Worm (Caenorhabditis elegans) whole organism, mixed stage, embryonic: ENCODE measurements around the gene C05C10.7.

Experiments
- M03D4.4 ChIP-seq: sonication (generic microtip); optimal IDR thresholded peaks from 2 replicates; lab custom pipeline; 2017; ENCODE audit warnings: mild to moderate bottlenecking, missing genetic modification characterization, missing compliant biosample characterization
- bed-3 ChIP-seq: fragments of 200-800 bp; sonication (Bioruptor generic); optimal IDR thresholded peaks from 3 replicates; lab custom pipeline; 2018; ENCODE audit warnings: mild to moderate bottlenecking, missing genetic modification characterization, moderate library complexity, missing compliant biosample characterization
- blmp-1 ChIP-seq: fragments of 150-350 bp; optimal IDR thresholded peaks from 2 replicates; lab custom pipeline; 2014; ENCODE audit warnings: missing biosample characterization, missing genetic modification characterization
- ceh-43 ChIP-seq: fragments of 200-800 bp; sonication (Bioruptor generic); optimal IDR thresholded peaks from 2 replicates; lab custom pipeline; 2018; ENCODE audit warnings: mild to moderate bottlenecking, missing genetic modification characterization, moderate library complexity, missing compliant biosample characterization
- ceh-83 ChIP-seq: fragments of 200-800 bp; sonication (Bioruptor generic); optimal IDR thresholded peaks from 2 replicates; lab custom pipeline; 2018; ENCODE audit warnings: mild to moderate bottlenecking, missing genetic modification characterization, missing compliant biosample characterization
- ces-1 ChIP-seq: fragments of 150-350 bp; optimal IDR thresholded peaks from 2 replicates; lab custom pipeline; 2014; ENCODE audit warnings: missing biosample characterization, missing genetic modification reagents, missing genetic modification characterization
- cnd-1 ChIP-seq: fragments of 200-800 bp; sonication (Bioruptor generic); optimal IDR thresholded peaks from 2 replicates; lab custom pipeline; 2018; ENCODE audit warnings: mild to moderate bottlenecking, missing genetic modification characterization, missing compliant biosample characterization
- drap-1 ChIP-seq: fragments of 200-800 bp; sonication (Bioruptor generic); optimal IDR thresholded peaks from 3 replicates; lab custom pipeline; 2018; ENCODE audit warnings: mild to moderate bottlenecking, missing genetic modification characterization, missing compliant biosample characterization
- elt-1 ChIP-seq: sonication (generic microtip); optimal IDR thresholded peaks from 2 replicates; lab custom pipeline; 2017; ENCODE audit warnings: missing genetic modification characterization, mild to moderate bottlenecking, missing compliant biosample characterization, antibody characterized with exemption, moderate library complexity, borderline replicate concordance; ENCODE audit not compliant: insufficient read depth
- flh-1 ChIP-seq: fragments of 200-800 bp; sonication (Bioruptor generic); optimal IDR thresholded peaks from 2 replicates; lab custom pipeline; 2018; ENCODE audit warnings: mild to moderate bottlenecking, missing genetic modification characterization, moderate library complexity, missing compliant biosample characterization
- ham-2 ChIP-seq: fragments of 200-800 bp; sonication (Bioruptor generic); optimal IDR thresholded peaks from 2 replicates; lab custom pipeline; 2018; ENCODE audit warnings: mild to moderate bottlenecking, missing genetic modification characterization, missing compliant biosample characterization
- hlh-1 ChIP-seq: fragments of 150-350 bp; optimal IDR thresholded peaks from 2 replicates; lab custom pipeline; 2014; ENCODE audit warnings: missing biosample characterization, missing genetic modification reagents, missing genetic modification characterization
- lin-13 ChIP-seq: fragments of 150-350 bp; optimal IDR thresholded peaks from 2 replicates; lab custom pipeline; 2014; ENCODE audit warnings: missing biosample characterization, missing genetic modification characterization
- lin-32 ChIP-seq: fragments of 200-800 bp; sonication (Bioruptor generic); optimal IDR thresholded peaks from 2 replicates; lab custom pipeline; 2018; ENCODE audit warnings: mild to moderate bottlenecking, missing genetic modification characterization, missing compliant biosample characterization
- mab-5 ChIP-seq: fragments of 150-350 bp; optimal IDR thresholded peaks from 2 replicates; lab custom pipeline; 2014; ENCODE audit warnings: missing biosample characterization, missing genetic modification characterization
- mep-1 ChIP-seq: fragments of 150-350 bp; optimal IDR thresholded peaks from 2 replicates; lab custom pipeline; 2017; ENCODE audit warnings: missing biosample characterization, missing genetic modification reagents, missing genetic modification characterization, inconsistent platforms
- mls-2 ChIP-seq: sonication (generic microtip); optimal IDR thresholded peaks from 2 replicates; lab custom pipeline; 2016; ENCODE audit warnings: mild to moderate bottlenecking, missing genetic modification characterization, moderate library complexity, missing compliant biosample characterization
- nhr-12 ChIP-seq: fragments of 150-350 bp; optimal IDR thresholded peaks from 2 replicates; lab custom pipeline; 2014; ENCODE audit warnings: missing biosample characterization, missing genetic modification characterization
- nhr-2 ChIP-seq: fragments of 150-350 bp; optimal IDR thresholded peaks from 2 replicates; lab custom pipeline; 2014; ENCODE audit warnings: missing biosample characterization, missing genetic modification characterization
- nhr-237 ChIP-seq: fragments of 150-350 bp; optimal IDR thresholded peaks from 2 replicates; lab custom pipeline; 2014; ENCODE audit warnings: missing biosample characterization, missing genetic modification characterization
- nhr-28 ChIP-seq: fragments of 150-350 bp; optimal IDR thresholded peaks from 2 replicates; lab custom pipeline; 2014; ENCODE audit warnings: missing biosample characterization, missing genetic modification characterization
- nhr-76 ChIP-seq: sonication (generic microtip); optimal IDR thresholded peaks from 2 replicates; lab custom pipeline; 2017; ENCODE audit warnings: missing biosample characterization, missing genetic modification characterization
- pha-4 ChIP-seq: fragments of 150-350 bp; optimal IDR thresholded peaks from 2 replicates; lab custom pipeline; 2018; ENCODE audit warnings: missing biosample characterization, missing genetic modification reagents, missing genetic modification characterization
- sem-2 ChIP-seq: fragments of 200-800 bp; sonication (Bioruptor generic); optimal IDR thresholded peaks from 2 replicates; lab custom pipeline; 2018; ENCODE audit warnings: mild to moderate bottlenecking, missing genetic modification characterization, missing compliant biosample characterization
- sptf-1 ChIP-seq: sonication (generic microtip); optimal IDR thresholded peaks from 2 replicates; lab custom pipeline; 2017; ENCODE audit warnings: mild to moderate bottlenecking, missing genetic modification characterization, moderate library complexity, missing compliant biosample characterization
- unc-120 ChIP-seq: sonication (generic microtip); optimal IDR thresholded peaks from 2 replicates; lab custom pipeline; 2017; ENCODE audit warnings: missing genetic modification characterization, missing compliant biosample characterization; ENCODE audit not compliant: poor library complexity, severe bottlenecking
- unc-39 ChIP-seq: fragments of 150-350 bp; optimal IDR thresholded peaks from 2 replicates; lab custom pipeline; 2014; ENCODE audit warnings: missing biosample characterization, missing genetic modification characterization
- unc-62 ChIP-seq: fragments of 150-350 bp; optimal IDR thresholded peaks from 2 replicates; lab custom pipeline; 2014; ENCODE audit warnings: missing biosample characterization, missing genetic modification reagents, missing genetic modification characterization
- zip-8 ChIP-seq: fragments of 150-350 bp; optimal IDR thresholded peaks from 2 replicates; lab custom pipeline; 2014; ENCODE audit warnings: missing biosample characterization, missing genetic modification characterization
- ztf-11 ChIP-seq: fragments of 150-350 bp; optimal IDR thresholded peaks from 2 replicates; lab custom pipeline; 2014; ENCODE audit warnings: missing biosample characterization, missing genetic modification characterization

C05C10.7 gene

DNA sequence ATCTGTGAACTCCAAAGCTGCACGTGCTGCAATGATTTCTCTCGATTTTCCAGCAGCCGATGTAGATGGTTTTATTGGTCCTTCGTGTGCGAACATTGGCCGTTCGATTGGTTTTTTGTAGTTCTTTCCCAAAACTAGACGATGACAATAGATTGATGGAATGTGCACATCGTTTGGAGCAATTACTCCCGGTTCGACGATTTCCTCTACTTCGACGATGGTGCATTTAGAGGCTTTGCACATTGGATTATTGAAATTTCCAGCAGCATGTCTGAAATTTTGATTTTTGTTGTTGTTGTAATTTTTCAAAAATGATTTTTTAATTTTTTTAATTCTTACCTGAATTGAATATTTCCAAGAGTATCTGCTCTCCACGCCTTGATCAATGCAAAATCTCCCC is 3.1 kb downstream of the C05C10.7 start:
- TF ChIP-seq zip-8 (tag; lab: Kevin White, UChicago) (no peak), ceh-83 (GFP tag; lab: Kevin White, UChicago) (no peak), nhr-2 (tag; lab: Kevin White, UChicago) (no peak), ces-1 (GFP tag; lab: Kevin White, UChicago) (no peak), bed-3 (GFP tag; lab: Kevin White, UChicago) (no peak), hlh-1 (tag; lab: Kevin White, UChicago) (no peak), mab-5 (tag; lab: Kevin White, UChicago) (no peak), blmp-1 (tag; lab: Kevin White, UChicago) (no peak), unc-62 (GFP tag; lab: Kevin White, UChicago) (no peak), ztf-11 (tag; lab: Kevin White, UChicago) (no peak), drap-1 (GFP tag; lab: Kevin White, UChicago) (no peak), nhr-28 (tag; lab: Kevin White, UChicago) (no peak), sptf-1 (tag; lab: Kevin White, UChicago) (no peak), ham-2 (GFP tag; lab: Kevin White, UChicago) (no peak), flh-1 (GFP tag; lab: Kevin White, UChicago) (no peak), nhr-12 (tag; lab: Kevin White, UChicago) (no peak), pha-4 (tag; lab: Kevin White, UChicago) (no peak)

DNA sequence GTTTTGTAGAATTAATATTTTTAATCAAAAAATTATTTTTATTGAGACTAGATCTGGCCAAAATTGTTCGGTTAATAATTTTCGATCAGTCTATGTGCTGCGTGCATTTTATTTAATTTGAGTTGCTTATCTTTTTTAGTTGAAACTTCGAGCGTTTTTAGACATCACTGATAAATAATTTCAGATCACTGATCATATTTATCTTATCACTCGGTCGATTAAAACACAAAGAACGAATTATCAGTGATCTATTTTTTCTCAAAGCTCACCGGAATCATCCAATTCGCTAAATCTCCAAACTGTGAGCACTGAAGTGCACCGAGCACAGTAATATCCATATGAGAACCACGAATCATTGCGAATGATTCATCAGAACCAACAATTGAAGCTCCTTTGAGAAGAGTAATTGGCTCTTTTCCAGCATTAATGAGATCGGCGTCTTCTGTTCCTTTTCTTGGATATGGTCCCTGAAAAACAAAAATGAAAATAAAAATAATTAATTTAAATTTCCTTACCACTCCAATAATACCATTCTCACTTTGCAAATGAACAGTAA is 3.6 kb downstream of the C05C10.7 start:
- TF ChIP-seq lin-32 (GFP tag; lab: Kevin White, UChicago) (no peak), elt-1 (tag; lab: Kevin White, UChicago) (no peak), unc-120 (tag; lab: Kevin White, UChicago) (no peak), lin-13 (tag; lab: Kevin White, UChicago) (no peak), nhr-76 (no peak), nhr-2 (tag; lab: Kevin White, UChicago) (no peak), drap-1 (GFP tag; lab: Kevin White, UChicago) (no peak), flh-1 (GFP tag; lab: Kevin White, UChicago) (no peak), nhr-12 (tag; lab: Kevin White, UChicago) (no peak), ces-1 (GFP tag; lab: Kevin White, UChicago) (no peak), mep-1 (no peak), pha-4 (tag; lab: Kevin White, UChicago) (no peak), mab-5 (tag; lab: Kevin White, UChicago) (no peak), M03D4.4 (tag; lab: Kevin White, UChicago) (no peak), unc-39 (tag; lab: Kevin White, UChicago) (no peak), nhr-237 (tag; lab: Kevin White, UChicago) (no peak), cnd-1 (tag; lab: Kevin White, UChicago) (no peak), mls-2 (tag; lab: Kevin White, UChicago) (no peak), hlh-1 (tag; lab: Kevin White, UChicago) (no peak), ceh-43 (GFP tag; lab: Kevin White, UChicago) (no peak)

DNA sequence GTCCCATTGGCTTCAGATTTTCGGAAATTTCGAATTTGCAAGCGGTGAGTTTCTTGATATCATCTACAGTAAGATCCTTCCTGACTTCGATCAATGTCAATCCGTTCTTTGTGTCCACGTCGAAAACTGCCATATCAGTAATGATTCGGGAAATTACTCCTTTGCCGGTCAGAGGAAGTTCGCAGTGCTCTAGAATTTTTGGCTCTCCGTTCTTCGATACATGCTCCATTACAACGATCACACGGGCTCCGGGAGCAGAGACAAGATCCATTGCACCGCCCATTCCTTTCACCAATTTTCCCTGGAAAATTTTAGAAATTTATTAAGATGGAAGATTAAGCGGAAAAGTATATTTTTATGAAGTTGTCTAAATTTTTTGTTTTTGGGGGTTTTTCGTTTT is 4.2 kb downstream of the C05C10.7 start:
- TF ChIP-seq sem-2 (GFP tag; lab: Kevin White, UChicago): no peak
- TF ChIP-seq nhr-28 (tag; lab: Kevin White, UChicago): no peak
- no peak for TF ChIP-seq flh-1 (GFP tag; lab: Kevin White, UChicago)
- TF ChIP-seq nhr-76: no peak
- TF ChIP-seq zip-8 (tag; lab: Kevin White, UChicago): no peak
- TF ChIP-seq pha-4 (tag; lab: Kevin White, UChicago): no peak
- TF ChIP-seq blmp-1 (tag; lab: Kevin White, UChicago): no peak
- no peak for TF ChIP-seq ham-2 (GFP tag; lab: Kevin White, UChicago)
- TF ChIP-seq, all 35 proteins: peak for 0

DNA sequence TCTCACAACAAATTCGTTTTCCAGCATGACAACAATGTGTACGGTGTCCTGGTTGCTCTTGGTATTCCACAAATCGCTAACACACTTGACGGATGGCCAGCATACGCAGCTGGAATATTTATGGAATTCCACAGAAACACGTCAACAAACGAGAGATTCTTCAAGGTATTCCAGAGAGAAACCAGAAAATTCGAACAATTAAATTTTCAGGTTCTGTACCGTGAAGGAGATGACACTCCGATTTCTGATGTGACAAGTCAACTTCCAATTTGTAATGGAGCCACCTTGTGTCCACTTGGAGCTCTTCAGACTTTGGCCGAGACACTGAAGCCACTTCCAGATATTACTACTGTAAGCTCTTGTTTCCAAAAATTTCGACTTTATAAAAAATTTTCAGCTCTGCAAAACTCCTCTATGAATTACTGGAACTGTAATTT is 4.8 kb downstream of the C05C10.7 start:
- TF ChIP-seq mab-5 (tag; lab: Kevin White, UChicago) (no peak), mep-1 (no peak), nhr-76 (no peak), lin-32 (GFP tag; lab: Kevin White, UChicago) (no peak), zip-8 (tag; lab: Kevin White, UChicago) (no peak), nhr-237 (tag; lab: Kevin White, UChicago) (no peak), bed-3 (GFP tag; lab: Kevin White, UChicago) (no peak)
- TF ChIP-seq, all 35 proteins: peak for 0
